Worm (Caenorhabditis elegans) whole organism, midembryonic: ENCODE results near the gene Y56A3A.6.

Experiments used
- T22C8.4 ChIP-seq: fragments of 200-800 bp; sonication (Bioruptor generic); IDR thresholded peaks from 2 replicates; pipeline ENCODE4 v1.3.6; 2022; ENCODE audit warnings: missing genetic modification characterization, missing compliant biosample characterization
- med-1 ChIP-seq: sonication (generic microtip); optimal IDR thresholded peaks from 2 replicates; lab custom pipeline; 2017; ENCODE audit warnings: missing genetic modification characterization, mild to moderate bottlenecking, missing compliant biosample characterization, antibody characterized with exemption, missing genetic modification reagents; ENCODE audit not compliant: insufficient read depth
- ref-1 ChIP-seq: fragments of 200-800 bp; sonication (Bioruptor generic); conservative IDR thresholded peaks from 2 replicates; pipeline ENCODE4 v1.3.6; 2022; ENCODE audit warnings: missing genetic modification reagents, missing genetic modification characterization, missing compliant biosample characterization
- tab-1 ChIP-seq: fragments of 200-800 bp; sonication (Bioruptor generic); IDR thresholded peaks from 2 replicates; pipeline ENCODE4 v1.3.6; 2022; ENCODE audit warnings: missing genetic modification characterization, missing compliant biosample characterization
- ztf-23 ChIP-seq: fragments of 200-800 bp; sonication (Bioruptor generic); IDR thresholded peaks from 2 replicates; pipeline ENCODE4 v1.3.6; 2022; ENCODE audit warnings: missing genetic modification reagents, missing genetic modification characterization, missing compliant biosample characterization
- ztf-29 ChIP-seq: fragments of 200-800 bp; sonication (Bioruptor generic); IDR thresholded peaks from 2 replicates; pipeline ENCODE4 v1.3.6; 2022; ENCODE audit warnings: missing genetic modification reagents, missing genetic modification characterization, missing compliant biosample characterization

DNA sequence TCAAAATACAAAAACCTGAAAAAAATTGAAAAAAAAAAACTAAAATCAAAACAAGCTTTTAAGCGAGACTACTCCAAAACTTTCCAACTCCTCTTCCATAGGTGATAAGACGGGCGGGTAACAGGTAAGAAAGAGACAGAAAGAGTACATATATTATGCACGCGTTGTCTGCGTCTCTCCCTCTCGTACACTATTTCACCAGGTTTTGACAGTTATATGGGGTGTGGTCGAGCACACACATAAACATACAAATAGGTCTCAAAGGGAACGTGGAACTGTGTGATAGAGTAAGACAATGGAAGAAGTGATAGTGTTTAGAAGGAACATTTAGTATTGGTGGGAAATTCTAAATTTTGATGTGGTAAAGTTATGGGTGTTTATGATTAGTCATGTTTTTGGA is 2.9 kb upstream of the Y56A3A.6 start:
- TF ChIP-seq tab-1 (GFP tag; lab: Robert Waterston, UW) = no peak
- TF ChIP-seq ztf-29 (GFP tag; lab: Robert Waterston, UW) = no peak
- TF ChIP-seq med-1 (GFP tag; lab: Kevin White, UChicago) = no peak
- no peak for TF ChIP-seq ztf-23
- no peak for TF ChIP-seq ref-1
- no peak for TF ChIP-seq T22C8.4
